Worm (Caenorhabditis elegans) whole organism, midembryonic: ENCODE results near the gene fbxa-105.

ENCODE experiments used
- T22C8.4 ChIP-seq: fragments of 200-800 bp; sonication (Bioruptor generic); IDR thresholded peaks from 2 replicates; pipeline ENCODE4 v1.3.6; 2022; ENCODE audit warnings: missing genetic modification characterization, missing compliant biosample characterization
- cog-1 ChIP-seq: sonication (generic microtip); optimal IDR thresholded peaks from 2 replicates; lab custom pipeline; 2016; ENCODE audit warnings: missing genetic modification characterization, missing compliant biosample characterization
- flt-1 ChIP-seq: fragments of 200-800 bp; sonication (Bioruptor generic); IDR thresholded peaks from 2 replicates; pipeline ENCODE4 v1.3.6; 2022; ENCODE audit warnings: missing genetic modification characterization, missing compliant biosample characterization
- klf-2 ChIP-seq: fragments of 200-800 bp; sonication (Bioruptor generic); conservative IDR thresholded peaks from 2 replicates; pipeline ENCODE4 v1.3.6; 2022; ENCODE audit warnings: missing genetic modification reagents, missing genetic modification characterization, missing compliant biosample characterization
- med-1 ChIP-seq: sonication (generic microtip); optimal IDR thresholded peaks from 2 replicates; lab custom pipeline; 2017; ENCODE audit warnings: missing genetic modification characterization, mild to moderate bottlenecking, missing compliant biosample characterization, antibody characterized with exemption, missing genetic modification reagents; ENCODE audit not compliant: insufficient read depth
- ref-1 ChIP-seq: fragments of 200-800 bp; sonication (Bioruptor generic); conservative IDR thresholded peaks from 2 replicates; pipeline ENCODE4 v1.3.6; 2022; ENCODE audit warnings: missing genetic modification reagents, missing genetic modification characterization, missing compliant biosample characterization
- tab-1 ChIP-seq: fragments of 200-800 bp; sonication (Bioruptor generic); IDR thresholded peaks from 2 replicates; pipeline ENCODE4 v1.3.6; 2022; ENCODE audit warnings: missing genetic modification characterization, missing compliant biosample characterization
- ztf-23 ChIP-seq: fragments of 200-800 bp; sonication (Bioruptor generic); IDR thresholded peaks from 2 replicates; pipeline ENCODE4 v1.3.6; 2022; ENCODE audit warnings: missing genetic modification reagents, missing genetic modification characterization, missing compliant biosample characterization
- ztf-29 ChIP-seq: fragments of 200-800 bp; sonication (Bioruptor generic); IDR thresholded peaks from 2 replicates; pipeline ENCODE4 v1.3.6; 2022; ENCODE audit warnings: missing genetic modification reagents, missing genetic modification characterization, missing compliant biosample characterization

The fbxa-105 gene

DNA sequence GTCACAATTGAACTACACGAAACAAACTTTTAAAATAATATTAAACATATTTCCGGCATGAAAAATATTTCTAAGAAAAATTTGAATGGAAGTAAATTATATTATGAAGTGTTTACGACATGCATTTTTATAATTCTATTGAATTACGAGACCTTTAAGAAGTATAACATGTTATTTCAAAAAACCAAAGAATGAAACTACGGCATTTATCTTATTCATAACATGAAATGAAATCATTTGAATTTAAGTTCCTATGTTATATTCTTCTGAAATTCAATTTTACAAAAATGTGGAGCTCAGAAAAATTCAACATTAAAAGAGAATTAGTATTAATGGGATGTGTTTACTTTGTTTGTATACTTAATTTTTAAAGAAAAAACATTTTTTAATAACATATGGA lies 39.2 kb upstream of the fbxa-105 start, which contains the start of gene srw-71:
Gene srw-71, minus strand, starts transcription at position 101 of the 400 bp plus-strand sequence.
- TF ChIP-seq T22C8.4 (GFP tag; lab: Robert Waterston, UW) (no peak), med-1 (no peak), klf-2 (no peak), ref-1 (GFP tag; lab: Robert Waterston, UW) (no peak), cog-1 (tag; lab: Kevin White, UChicago) (no peak), flt-1 (no peak), tab-1 (no peak), ztf-29 (GFP tag; lab: Robert Waterston, UW) (no peak), ztf-23 (no peak)

DNA sequence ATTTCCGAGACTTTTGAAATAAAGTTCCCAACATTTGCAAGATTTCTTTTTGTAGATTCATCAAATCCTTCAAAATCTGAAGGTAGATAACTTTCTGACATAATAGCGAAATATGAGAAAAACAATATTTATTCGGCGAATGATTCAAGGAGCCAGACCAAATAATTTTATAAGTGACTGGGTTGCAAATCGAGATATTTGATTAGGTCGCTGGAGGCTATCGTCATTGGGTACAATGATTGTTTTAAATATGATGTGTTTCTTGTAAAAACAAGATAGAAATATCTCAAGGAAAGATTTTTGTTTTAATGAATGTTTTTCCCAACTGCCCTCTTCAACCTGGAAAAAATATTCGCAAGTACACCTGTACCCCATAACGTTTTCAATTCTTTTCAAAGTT lies 37.1 kb upstream of the fbxa-105 start, which contains the start of gene srw-69:
Gene srw-69, minus strand, starts transcription at position 101 of the 400 bp plus-strand sequence.
- TF ChIP-seq med-1, result no peak
- TF ChIP-seq ztf-23, result no peak
- no peak for TF ChIP-seq ref-1 (GFP tag; lab: Robert Waterston, UW)
- no peak for TF ChIP-seq T22C8.4 (GFP tag; lab: Robert Waterston, UW)
- no peak for TF ChIP-seq cog-1 (tag; lab: Kevin White, UChicago)
- no peak for TF ChIP-seq tab-1
- TF ChIP-seq klf-2, result no peak
- TF ChIP-seq flt-1, result no peak
- no peak for TF ChIP-seq ztf-29 (GFP tag; lab: Robert Waterston, UW)

DNA sequence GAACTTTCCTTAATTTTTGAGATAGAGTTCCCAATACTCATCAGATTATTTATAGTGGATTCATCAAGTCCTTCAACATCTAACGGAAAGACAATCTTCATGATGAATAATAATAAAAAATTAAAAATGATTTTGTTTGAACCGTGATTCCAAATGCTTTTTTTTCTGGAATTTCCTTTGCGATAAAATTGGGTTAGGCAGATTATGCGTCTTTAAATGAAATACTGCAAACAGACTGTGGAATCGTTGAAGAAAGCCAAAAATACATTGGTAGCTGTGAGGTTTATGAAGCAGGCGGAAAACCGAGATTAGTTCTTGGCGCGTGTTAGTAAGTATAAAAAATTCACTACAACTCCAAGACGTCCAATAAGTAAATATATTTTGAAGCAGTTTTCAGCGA lies 34.8 kb upstream of the fbxa-105 start, which contains the start of gene srw-68:
Gene srw-68, minus strand, starts transcription at position 101 of the 400 bp plus-strand sequence.
- no peak for TF ChIP-seq med-1
- TF ChIP-seq cog-1 (tag; lab: Kevin White, UChicago), result no peak
- no peak for TF ChIP-seq tab-1
- TF ChIP-seq klf-2, result no peak
- no peak for TF ChIP-seq ref-1 (GFP tag; lab: Robert Waterston, UW)
- TF ChIP-seq ztf-23, result no peak
- TF ChIP-seq flt-1, result no peak
- TF ChIP-seq T22C8.4 (GFP tag; lab: Robert Waterston, UW), result no peak
- TF ChIP-seq ztf-29 (GFP tag; lab: Robert Waterston, UW), result no peak

DNA sequence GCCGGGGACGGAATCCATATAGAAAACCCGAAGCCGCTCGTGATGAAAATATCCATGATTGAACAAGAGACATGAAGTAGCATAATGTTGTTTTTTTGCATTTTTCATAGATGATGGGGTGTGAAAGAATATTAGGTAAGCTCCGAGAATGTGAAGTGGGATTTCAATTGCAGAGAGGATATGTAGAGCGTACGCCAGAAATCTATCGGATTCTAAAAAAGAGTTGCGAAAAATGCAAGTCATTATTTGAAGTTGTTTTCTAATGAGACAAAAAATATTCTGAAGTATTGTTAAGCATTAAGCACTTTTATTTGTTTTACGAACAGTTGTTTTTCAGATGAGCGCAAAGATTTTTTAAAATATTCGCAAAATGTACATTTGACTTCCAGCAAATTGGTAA lies 32.5 kb upstream of the fbxa-105 start, which contains the start of gene F18E3.10:
Gene F18E3.10, minus strand, starts transcription at position 101 of the 400 bp plus-strand sequence.
- TF ChIP-seq flt-1 (no peak), klf-2 (no peak), tab-1 (no peak), med-1 (no peak)

DNA sequence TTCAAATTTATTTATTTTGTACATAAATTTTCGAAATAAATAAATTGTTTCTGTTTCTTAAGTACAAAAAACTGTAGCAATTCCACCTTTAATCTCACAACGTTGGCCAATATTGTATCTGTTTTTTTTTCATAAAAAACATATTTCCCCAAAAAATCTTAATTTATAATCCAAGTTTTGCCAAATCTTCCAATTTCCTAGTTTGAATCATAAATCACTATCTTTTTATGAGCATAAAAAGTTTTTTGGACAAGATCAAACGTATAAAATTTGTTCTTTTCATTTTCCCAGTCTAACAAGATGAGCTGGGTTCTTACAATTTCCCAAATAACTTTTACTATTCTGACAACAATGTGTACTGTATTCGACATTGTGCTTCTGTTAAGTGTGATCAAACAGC lies 28.3 kb upstream of the fbxa-105 start, which contains the start of gene srxa-4:
Gene srxa-4, plus strand, starts transcription at position 301 of the 400 bp plus-strand sequence.
- TF ChIP-seq med-1 (no peak), ref-1 (GFP tag; lab: Robert Waterston, UW) (no peak), flt-1 (no peak), cog-1 (tag; lab: Kevin White, UChicago) (no peak), tab-1 (no peak), ztf-29 (GFP tag; lab: Robert Waterston, UW) (no peak), ztf-23 (no peak), T22C8.4 (GFP tag; lab: Robert Waterston, UW) (no peak), klf-2 (no peak)

DNA sequence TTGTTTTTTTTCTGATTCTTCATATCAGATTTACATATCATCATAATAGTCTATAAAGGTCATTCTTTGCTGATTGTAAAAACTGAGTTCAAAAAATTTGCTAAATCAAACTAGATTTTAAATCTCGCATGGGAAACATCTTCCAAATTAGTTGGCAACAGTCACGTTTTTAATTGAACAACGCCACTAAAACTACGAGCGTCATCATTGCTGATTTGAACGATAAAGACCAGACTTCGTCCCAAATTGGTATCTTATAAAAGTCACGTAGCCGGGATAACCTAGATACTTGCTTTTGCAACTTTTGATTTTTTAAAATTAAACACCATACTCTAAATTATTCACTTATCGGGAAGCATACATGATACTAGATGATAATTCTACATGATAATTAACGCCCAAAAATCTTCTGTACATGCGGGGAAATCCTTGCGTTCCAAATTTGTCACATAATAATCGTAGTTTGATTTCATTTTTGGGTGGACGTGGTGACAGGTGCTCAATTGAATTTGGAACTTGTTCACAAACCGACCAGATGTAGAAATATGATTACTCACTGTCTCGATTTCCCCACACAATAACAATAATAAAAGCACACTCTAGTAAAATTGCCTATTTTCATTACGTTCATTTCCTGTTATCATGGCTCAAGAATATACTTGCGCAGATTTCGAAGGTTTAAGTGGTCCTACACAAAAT lies 25.3 kb upstream of the fbxa-105 start, which contains the start of gene srw-67:
Gene srw-67, plus strand, starts transcription at position 643 of the 699 bp plus-strand sequence.
- TF ChIP-seq klf-2 (no peak), ref-1 (GFP tag; lab: Robert Waterston, UW) (no peak), med-1 (no peak), ztf-23 (no peak), flt-1 (no peak), T22C8.4 (GFP tag; lab: Robert Waterston, UW) (no peak), tab-1 (no peak), cog-1 (tag; lab: Kevin White, UChicago) (no peak), ztf-29 (GFP tag; lab: Robert Waterston, UW) (no peak)

DNA sequence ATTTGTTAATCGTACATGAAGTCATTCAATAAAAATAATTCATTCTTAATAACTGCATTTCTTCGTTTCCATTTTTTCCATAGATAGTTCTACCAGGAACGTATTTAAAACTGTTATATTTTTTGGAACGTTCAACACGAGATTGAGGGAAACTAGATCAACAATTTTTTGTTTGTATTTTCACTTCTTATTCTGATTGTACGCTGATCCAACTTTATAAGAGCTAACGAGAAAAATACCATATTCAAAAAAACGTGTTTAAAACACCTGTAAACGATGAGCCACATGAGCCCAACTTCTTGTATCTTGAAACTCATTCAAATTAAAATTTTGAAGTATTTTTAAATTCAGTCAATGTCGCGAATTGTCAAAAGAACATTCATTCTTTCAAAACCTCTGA lies 24.7 kb upstream of the fbxa-105 start:
- TF ChIP-seq ztf-23 (no peak), ref-1 (GFP tag; lab: Robert Waterston, UW) (no peak), med-1 (no peak)

DNA sequence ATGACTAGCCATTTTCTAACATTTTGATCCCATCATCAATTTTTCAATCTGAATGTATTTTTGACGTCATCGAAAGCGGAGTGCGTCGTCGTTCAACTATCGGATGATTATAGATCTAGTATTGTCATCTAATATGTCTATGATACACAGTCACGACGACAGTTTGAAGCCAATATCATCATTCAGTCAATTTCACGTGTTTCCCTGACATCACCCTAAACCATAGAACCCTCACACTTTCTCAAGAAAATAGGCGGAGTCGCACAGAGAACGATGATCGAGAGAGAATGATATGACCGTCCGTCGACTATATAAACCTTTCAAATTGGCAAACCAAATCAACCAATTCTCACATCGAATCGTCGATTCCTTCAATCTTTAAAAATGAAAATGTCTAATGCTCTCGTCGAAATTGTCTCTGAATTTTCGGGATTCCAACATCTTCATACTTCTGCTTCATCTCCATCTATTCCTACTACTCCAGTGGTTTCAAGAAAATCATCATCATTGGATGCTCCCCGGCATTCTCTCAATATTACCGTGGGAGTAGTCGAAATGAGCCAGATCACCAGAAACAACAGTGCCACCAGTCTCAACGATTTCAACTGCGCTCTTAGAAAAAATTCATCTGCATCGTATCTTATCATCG lies 24.1 kb upstream of the fbxa-105 start, which contains the start of gene F18E3.13:
Gene F18E3.13, plus strand, starts transcription at position 385 of the 649 bp plus-strand sequence.
- TF ChIP-seq ref-1 (GFP tag; lab: Robert Waterston, UW), result no peak
- no peak for TF ChIP-seq ztf-23
- TF ChIP-seq klf-2, result no peak
- no peak for TF ChIP-seq ztf-29 (GFP tag; lab: Robert Waterston, UW)
- no peak for TF ChIP-seq cog-1 (tag; lab: Kevin White, UChicago)
- TF ChIP-seq flt-1, result no peak
- no peak for TF ChIP-seq T22C8.4 (GFP tag; lab: Robert Waterston, UW)
- no peak for TF ChIP-seq med-1
- no peak for TF ChIP-seq tab-1

DNA sequence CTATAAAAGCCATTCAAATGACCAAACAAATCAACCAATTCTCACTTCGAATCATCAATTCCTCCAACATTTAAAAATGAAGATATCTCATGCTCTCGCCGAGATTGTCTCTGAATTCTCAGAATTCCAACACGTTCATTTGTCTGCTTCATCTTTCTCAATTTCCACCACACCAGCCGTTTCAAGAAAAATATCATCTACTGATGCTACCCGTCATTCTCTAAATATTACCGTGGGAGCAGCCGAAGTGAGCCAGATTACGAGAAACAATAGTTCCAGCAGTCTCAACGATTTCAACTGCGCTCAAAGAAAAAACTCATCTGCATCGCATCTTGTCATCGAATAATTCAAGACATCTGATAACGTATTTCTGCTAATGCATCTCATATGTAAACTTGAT lies 23.1 kb upstream of the fbxa-105 start, which contains the start of gene F18E3.12:
Gene F18E3.12, plus strand, starts transcription at position 77 of the 400 bp plus-strand sequence.
- TF ChIP-seq ztf-29 (GFP tag; lab: Robert Waterston, UW) (no peak), tab-1 (no peak), T22C8.4 (GFP tag; lab: Robert Waterston, UW) (no peak), ztf-23 (no peak), flt-1 (no peak), klf-2 (no peak), med-1 (no peak), cog-1 (tag; lab: Kevin White, UChicago) (no peak)

DNA sequence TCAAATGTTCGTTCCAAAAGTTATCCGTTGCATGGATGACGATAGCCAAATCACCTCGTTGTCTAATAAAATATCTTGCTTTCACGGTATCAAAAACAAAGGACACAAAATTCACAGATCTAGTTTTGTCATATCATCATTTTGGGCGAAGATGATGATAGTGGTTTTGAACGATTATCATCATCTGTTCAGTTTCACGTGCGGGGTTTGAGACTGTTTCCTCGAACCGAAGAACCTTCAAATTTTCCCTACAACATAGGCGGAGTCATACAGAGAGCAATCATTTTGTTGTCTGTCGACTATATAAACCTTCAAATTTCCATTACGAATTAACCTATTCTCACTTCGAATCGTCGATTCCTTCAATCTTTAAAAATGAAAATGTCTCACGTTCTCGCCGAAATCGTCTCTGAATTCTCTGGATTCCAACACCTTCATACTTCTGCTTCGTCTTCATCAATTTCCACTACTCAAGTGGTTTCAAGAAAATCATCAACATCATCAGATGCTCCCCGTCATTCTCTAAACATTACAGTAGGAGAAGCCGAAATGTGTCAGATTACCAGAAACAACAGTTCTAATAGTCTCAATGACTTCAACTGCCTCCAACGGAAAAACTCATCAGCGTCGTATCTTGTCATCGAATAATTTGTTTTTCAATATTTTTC lies 21.4 kb upstream of the fbxa-105 start, which contains the start of gene F18E3.11:
Gene F18E3.11, plus strand, starts transcription at position 376 of the 668 bp plus-strand sequence.
- TF ChIP-seq klf-2 (no peak), flt-1 (no peak), ref-1 (GFP tag; lab: Robert Waterston, UW) (no peak), tab-1 (no peak), ztf-23 (no peak), ztf-29 (GFP tag; lab: Robert Waterston, UW) (no peak), T22C8.4 (GFP tag; lab: Robert Waterston, UW) (no peak), cog-1 (tag; lab: Kevin White, UChicago) (no peak), med-1 (no peak)
